Fruit fly (Drosophila melanogaster) whole organism, embryonic: ENCODE data around the gene CG17359.
A peak's percentile ranks its signal among the peaks of the same experiment; 100 is the strongest.

Experiments used
- Asciz ChIP-seq: fragments of 200-800 bp; sonication (Bioruptor generic); optimal IDR thresholded peaks from 2 replicates; lab custom pipeline; 2017; ENCODE audit warnings: missing biosample characterization, mild to moderate bottlenecking, missing genetic modification characterization, missing genetic modification reagents
- Bdp1 ChIP-seq: fragments of 200-800 bp; sonication (Bioruptor generic); optimal IDR thresholded peaks from 3 replicates; lab custom pipeline; 2016; ENCODE audit warnings: missing biosample characterization, missing genetic modification characterization
- Bgb ChIP-seq: fragments of 200-800 bp; sonication (Bioruptor generic); IDR thresholded peaks from 2 replicates; pipeline ENCODE4 v1.3.6; 2022; ENCODE audit warnings: missing biosample characterization, missing genetic modification characterization; ENCODE audit not compliant: partially characterized antibody
- BtbVII ChIP-seq: fragments of 200-800 bp; sonication (Bioruptor generic); optimal IDR thresholded peaks from 3 replicates; lab custom pipeline; 2017; ENCODE audit warnings: missing biosample characterization, mild to moderate bottlenecking, missing genetic modification characterization
- CG13894 ChIP-seq: fragments of 200-800 bp; sonication (Bioruptor generic); optimal IDR thresholded peaks from 3 replicates; lab custom pipeline; 2018; ENCODE audit warnings: missing biosample characterization, mild to moderate bottlenecking, missing genetic modification characterization, moderate library complexity
- CG14014 ChIP-seq: fragments of 200-800 bp; sonication (Bioruptor generic); IDR thresholded peaks from 2 replicates; pipeline ENCODE4 v1.3.6; 2022; ENCODE audit warnings: missing biosample characterization, missing genetic modification characterization
- CG1603 ChIP-seq: fragments of 200-800 bp; sonication (Bioruptor generic); optimal IDR thresholded peaks from 2 replicates; lab custom pipeline; 2019; ENCODE audit warnings: missing biosample characterization, mild to moderate bottlenecking, missing genetic modification characterization, moderate library complexity
- CG17328 ChIP-seq: fragments of 200-800 bp; sonication (Bioruptor generic); IDR thresholded peaks from 2 replicates; pipeline ENCODE4 v1.3.6; 2022; ENCODE audit warnings: missing biosample characterization, missing genetic modification characterization
- CG18599 ChIP-seq: fragments of 200-800 bp; sonication (Bioruptor generic); optimal IDR thresholded peaks from 3 replicates; lab custom pipeline; 2017; ENCODE audit warnings: missing biosample characterization, missing genetic modification characterization, mild to moderate bottlenecking, moderate library complexity, missing genetic modification reagents
- CG33213 ChIP-seq: fragments of 200-800 bp; sonication (Bioruptor generic); optimal IDR thresholded peaks from 3 replicates; lab custom pipeline; 2016; ENCODE audit warnings: missing biosample characterization, missing genetic modification characterization
- CG3407 ChIP-seq: fragments of 200-800 bp; sonication (Bioruptor generic); optimal IDR thresholded peaks from 2 replicates; lab custom pipeline; 2018; ENCODE audit warnings: missing biosample characterization, mild to moderate bottlenecking, missing genetic modification characterization
- CG7271 ChIP-seq: fragments of 200-800 bp; sonication (Bioruptor generic); optimal IDR thresholded peaks from 2 replicates; lab custom pipeline; 2018; ENCODE audit warnings: missing biosample characterization, mild to moderate bottlenecking, missing genetic modification characterization, moderate library complexity
- CG7963 ChIP-seq: fragments of 200-800 bp; sonication (Bioruptor generic); IDR thresholded peaks from 3 replicates; pipeline ENCODE4 v1.3.6; 2022; ENCODE audit warnings: missing biosample characterization, missing genetic modification characterization; ENCODE audit not compliant: partially characterized antibody
- Deaf1 ChIP-seq: fragments of 200-800 bp; optimal IDR thresholded peaks from 3 replicates; lab custom pipeline; 2019; ENCODE audit warnings: missing biosample characterization, mild to moderate bottlenecking, missing genetic modification characterization, moderate library complexity
- Dek ChIP-seq: fragments of 200-800 bp; sonication (Bioruptor generic); optimal IDR thresholded peaks from 3 replicates; lab custom pipeline; 2019; ENCODE audit warnings: missing biosample characterization, mild to moderate bottlenecking, missing genetic modification characterization, moderate library complexity
- Fer3 ChIP-seq: fragments of 200-800 bp; sonication (Bioruptor generic); optimal IDR thresholded peaks from 2 replicates; lab custom pipeline; 2018; ENCODE audit warnings: missing biosample characterization, mild to moderate bottlenecking, missing genetic modification characterization, moderate library complexity
- Hand ChIP-seq: fragments of 200-800 bp; sonication (Bioruptor generic); optimal IDR thresholded peaks from 2 replicates; lab custom pipeline; 2017; ENCODE audit warnings: mild to moderate bottlenecking, missing biosample characterization, missing genetic modification reagents, missing genetic modification characterization
- HmgD ChIP-seq: fragments of 200-800 bp; sonication (Bioruptor generic); optimal IDR thresholded peaks from 3 replicates; lab custom pipeline; 2016; ENCODE audit warnings: missing biosample characterization, missing genetic modification characterization
- Hmx ChIP-seq: fragments of 200-800 bp; sonication (Bioruptor generic); optimal IDR thresholded peaks from 2 replicates; lab custom pipeline; 2016; ENCODE audit warnings: missing biosample characterization, missing genetic modification characterization
- Hr51 ChIP-seq, 2 experiments: fragments of 200-800 bp; sonication (Bioruptor generic); optimal IDR thresholded peaks; 2 replicates in 1 of 2; 3 replicates in 1 of 2; lab custom pipeline; 2016 to 2018; ENCODE audit warnings: missing biosample characterization in 2 of 2, missing genetic modification characterization in 2 of 2, mild to moderate bottlenecking in 1 of 2, moderate library complexity in 1 of 2
- MBD-R2 ChIP-seq: fragments of 200-800 bp; sonication (Bioruptor generic); IDR thresholded peaks from 2 replicates; pipeline ENCODE4 v1.3.6; 2022; ENCODE audit warnings: missing biosample characterization, missing genetic modification characterization
- Pdp1 ChIP-seq, 2 experiments: fragments of 200-800 bp; sonication (Bioruptor generic); optimal IDR thresholded peaks; 3 replicates each; lab custom pipeline; 2016; ENCODE audit warnings: missing biosample characterization in 2 of 2, missing genetic modification characterization in 2 of 2, mild to moderate bottlenecking in 1 of 2, moderate library complexity in 1 of 2
- Six4 ChIP-seq: fragments of 200-800 bp; sonication (Bioruptor generic); optimal IDR thresholded peaks from 2 replicates; lab custom pipeline; 2016; ENCODE audit warnings: missing biosample characterization, missing genetic modification characterization
- Trl ChIP-seq, 3 experiments: fragments of >200 bp in 2 of 3; fragments of 200-800 bp in 1 of 3; sonication (Bioruptor generic) in 1 of 3; optimal IDR thresholded peaks; 2 replicates in 1 of 3; 3 replicates in 2 of 3; lab custom pipeline; 2016 to 2017; ENCODE audit warnings: missing biosample characterization in 1 of 3, missing genetic modification characterization in 1 of 3
- Xbp1 ChIP-seq: fragments of 200-800 bp; sonication (Bioruptor generic); optimal IDR thresholded peaks from 3 replicates; lab custom pipeline; 2016; ENCODE audit warnings: missing biosample characterization, mild to moderate bottlenecking, missing genetic modification characterization
- bcd ChIP-seq: fragments of 200-800 bp; sonication (Bioruptor generic); optimal IDR thresholded peaks from 2 replicates; lab custom pipeline; 2017; ENCODE audit warnings: missing biosample characterization, mild to moderate bottlenecking, missing genetic modification characterization
- cad ChIP-seq: fragments of >200 bp; optimal IDR thresholded peaks from 2 replicates; lab custom pipeline; 2017; ENCODE audit warnings: missing biosample characterization, missing genetic modification characterization
- ci ChIP-seq: fragments of 200-800 bp; sonication (Bioruptor generic); IDR thresholded peaks from 3 replicates; pipeline ENCODE4 v1.3.6; 2022; ENCODE audit warnings: missing biosample characterization, missing genetic modification characterization
- dan ChIP-seq: fragments of 200-800 bp; sonication (Bioruptor generic); IDR thresholded peaks from 2 replicates; pipeline ENCODE4 v1.3.6; 2022; ENCODE audit warnings: missing biosample characterization, missing genetic modification characterization
- en ChIP-seq: fragments of 200-800 bp; sonication (Bioruptor generic); optimal IDR thresholded peaks from 2 replicates; lab custom pipeline; 2016; ENCODE audit warnings: missing biosample characterization, missing genetic modification characterization
- ewg ChIP-seq: fragments of 200-800 bp; sonication (Bioruptor generic); optimal IDR thresholded peaks from 3 replicates; lab custom pipeline; 2017; ENCODE audit warnings: mild to moderate bottlenecking, missing biosample characterization, missing genetic modification reagents, missing genetic modification characterization
- gce ChIP-seq: fragments of 200-800 bp; sonication (Bioruptor generic); IDR thresholded peaks from 3 replicates; pipeline ENCODE4 v1.3.6; 2022; ENCODE audit warnings: missing biosample characterization, missing genetic modification characterization
- grn ChIP-seq: fragments of 200-800 bp; sonication (Bioruptor generic); optimal IDR thresholded peaks from 3 replicates; lab custom pipeline; 2017; ENCODE audit warnings: missing biosample characterization, missing genetic modification characterization
- kah ChIP-seq: fragments of 200-800 bp; sonication (Bioruptor generic); optimal IDR thresholded peaks from 2 replicates; lab custom pipeline; 2018; ENCODE audit warnings: missing biosample characterization, mild to moderate bottlenecking, missing genetic modification characterization
- klu ChIP-seq: fragments of 200-800 bp; sonication (Bioruptor generic); IDR thresholded peaks from 2 replicates; pipeline ENCODE4 v1.3.6; 2022; ENCODE audit warnings: missing biosample characterization, missing genetic modification characterization
- lbe ChIP-seq: fragments of 200-800 bp; sonication (Bioruptor generic); optimal IDR thresholded peaks from 2 replicates; lab custom pipeline; 2016; ENCODE audit warnings: missing biosample characterization, mild to moderate bottlenecking, missing genetic modification characterization
- nerfin-2 ChIP-seq: fragments of 200-800 bp; sonication (Bioruptor generic); IDR thresholded peaks from 2 replicates; pipeline ENCODE4 v1.3.6; 2022; ENCODE audit warnings: missing biosample characterization, missing genetic modification characterization; ENCODE audit not compliant: partially characterized antibody
- onecut ChIP-seq: fragments of 200-800 bp; sonication (Bioruptor generic); IDR thresholded peaks from 2 replicates; pipeline ENCODE4 v1.3.6; 2022; ENCODE audit warnings: missing biosample characterization, missing genetic modification characterization
- p53 ChIP-seq: fragments of 200-800 bp; sonication (Bioruptor generic); optimal IDR thresholded peaks from 2 replicates; lab custom pipeline; 2016; ENCODE audit warnings: missing biosample characterization, missing genetic modification characterization
- salm ChIP-seq: fragments of 200-800 bp; sonication (Bioruptor generic); optimal IDR thresholded peaks from 2 replicates; lab custom pipeline; 2018; ENCODE audit warnings: missing biosample characterization, mild to moderate bottlenecking, missing genetic modification characterization
- sd ChIP-seq: fragments of 200-800 bp; sonication (Bioruptor generic); optimal IDR thresholded peaks from 3 replicates; lab custom pipeline; 2018; ENCODE audit warnings: missing biosample characterization, mild to moderate bottlenecking, missing genetic modification characterization, moderate library complexity
- sens ChIP-seq: fragments of 200-800 bp; sonication (Bioruptor generic); peaks from one replicate; lab custom pipeline; 2016; ENCODE audit warnings: missing biosample characterization, missing genetic modification characterization
- sens-2 ChIP-seq: fragments of 200-800 bp; sonication (Bioruptor generic); IDR thresholded peaks from 2 replicates; pipeline ENCODE4 v1.3.6; 2022; ENCODE audit warnings: missing biosample characterization, missing genetic modification characterization
- slbo ChIP-seq: fragments of 200-800 bp; sonication (Bioruptor generic); IDR thresholded peaks from 2 replicates; pipeline ENCODE4 v1.3.6; 2022; ENCODE audit warnings: missing biosample characterization, missing genetic modification characterization
- so ChIP-seq: fragments of 200-800 bp; sonication (Bioruptor generic); IDR thresholded peaks from 3 replicates; pipeline ENCODE4 v1.3.6; 2022; ENCODE audit warnings: missing biosample characterization, missing genetic modification characterization
- yki ChIP-seq: fragments of >200 bp; optimal IDR thresholded peaks from 3 replicates; lab custom pipeline; 2018
- zfh2 ChIP-seq: fragments of 200-800 bp; sonication (Bioruptor generic); optimal IDR thresholded peaks from 2 replicates; lab custom pipeline; 2016; ENCODE audit warnings: missing biosample characterization, missing genetic modification characterization

CG17359 gene

DNA sequence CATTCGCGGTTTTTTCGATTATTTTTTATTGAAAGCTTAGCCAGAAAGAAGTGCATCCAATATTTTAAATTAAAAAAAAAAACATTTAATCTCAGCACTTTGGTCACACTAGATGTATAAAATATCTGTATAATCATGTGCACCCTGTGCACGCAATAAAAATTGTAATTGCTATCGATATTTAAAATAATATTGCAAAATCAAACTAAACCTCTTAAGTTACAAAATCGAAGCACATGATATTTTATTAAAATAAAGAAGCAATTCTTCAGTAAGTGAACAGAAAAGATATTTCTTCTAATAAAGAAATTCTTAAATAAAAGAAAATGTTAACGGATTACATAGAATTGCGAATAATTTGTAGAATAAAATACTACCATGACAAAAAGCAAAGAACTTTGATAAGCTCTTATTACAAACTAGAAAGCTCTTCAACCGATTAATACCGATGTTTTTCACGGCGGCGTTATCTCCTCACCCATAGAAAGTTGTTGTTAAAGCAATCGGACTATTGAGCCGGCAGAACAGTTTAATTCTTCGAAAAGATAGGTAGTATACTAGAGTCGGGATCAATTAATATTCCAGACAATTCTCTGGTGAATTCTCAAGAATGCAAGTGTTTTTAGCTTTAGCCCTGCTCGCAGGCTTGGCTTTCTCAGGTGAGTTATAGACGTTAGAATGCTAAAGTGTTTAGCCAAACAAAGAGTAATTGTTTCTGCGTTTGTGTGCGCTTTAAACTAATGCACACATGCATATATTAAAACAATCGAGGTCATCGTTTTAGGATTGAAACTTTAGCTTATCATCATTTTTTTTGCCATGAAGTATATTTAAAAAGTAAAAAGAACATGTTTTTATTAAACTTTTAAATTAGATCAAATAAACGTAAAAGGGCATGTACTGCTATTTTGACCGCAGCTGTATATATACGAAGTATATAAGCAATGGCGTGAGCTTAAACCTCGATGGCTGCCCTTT, 5.0 kb downstream of the CG17359 start, which contains the start of gene CtsK1 (continued):
- TF ChIP-seq CG3407 (no peak), Hr51 (GFP tag; optimal IDR thresholded peaks at IDR 0.05; lab: Kevin White, UChicago) (peak in 1 of 2 experiments; percentile 25), sens (GFP tag; lab: Kevin White, UChicago) (peak; percentile 73), CG14014 (GFP tag; lab: Robert Waterston, UW) (0 out of 2 replicates have a peak, but pooled peaks have one; percentile 21), CG17328 (no peak), Pdp1 (GFP tag; optimal IDR thresholded peaks at IDR 0.05; lab: Kevin White, UChicago) (peak in 1 of 2 experiments; percentile 3), yki (no peak), ewg (GFP tag; lab: Kevin White, UChicago) (no peak), nerfin-2 (GFP tag; lab: Robert Waterston, UW) (no peak), lbe (GFP tag; lab: Kevin White, UChicago) (peak; percentile 23), Bdp1 (GFP tag; lab: Kevin White, UChicago) (no peak), Fer3 (tag; lab: Kevin White, UChicago) (peak; percentile 5), kah (GFP tag; lab: Kevin White, UChicago) (no peak), Hmx (GFP tag; lab: Kevin White, UChicago) (no peak), CG1603 (tag; lab: Kevin White, UChicago) (no peak), Xbp1 (GFP tag; lab: Kevin White, UChicago) (peak; percentile 15), CG33213 (GFP tag; lab: Kevin White, UChicago) (no peak), Hand (no peak), cad (GFP tag; lab: Kevin White, UChicago) (no peak), MBD-R2 (GFP tag; lab: Robert Waterston, UW) (no peak; the same call in 1 of the 2 replicates), CG7963 (GFP tag; lab: Robert Waterston, UW) (no peak), klu (GFP tag; lab: Robert Waterston, UW) (no peak), en (GFP tag; lab: Kevin White, UChicago) (no peak), zfh2 (GFP tag; lab: Kevin White, UChicago) (no peak), CG7271 (tag; lab: Kevin White, UChicago) (no peak), dan (GFP tag; lab: Robert Waterston, UW) (no peak), salm (no peak), sd (tag; lab: Kevin White, UChicago) (no peak), gce (GFP tag; lab: Robert Waterston, UW) (0 out of 3 replicates have a peak, but pooled peaks have one; percentile 27), onecut (GFP tag; lab: Robert Waterston, UW) (no peak)

DNA sequence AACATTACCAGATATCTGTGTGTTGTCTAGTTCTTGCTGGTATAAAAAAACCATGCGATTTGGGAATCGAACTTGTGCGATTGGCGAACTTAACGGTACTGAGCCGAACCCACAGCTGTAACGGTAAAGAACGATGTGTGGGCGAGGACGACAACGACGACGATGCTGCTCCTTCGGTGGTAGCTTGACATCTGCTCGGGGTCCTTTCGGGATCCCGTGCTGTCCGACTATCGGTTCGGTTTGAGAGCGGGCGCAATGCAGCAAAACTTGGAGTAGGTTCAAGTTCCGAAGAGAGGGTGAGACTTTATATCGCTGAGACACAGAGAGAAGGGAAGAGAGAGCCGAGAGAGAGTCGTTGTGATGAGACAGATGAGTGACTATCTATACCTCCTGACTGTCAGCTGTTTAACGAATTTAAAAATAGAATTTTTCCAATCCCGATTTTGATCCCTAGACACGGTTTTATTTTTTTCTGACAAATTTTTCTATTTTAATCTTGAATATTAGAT, 5.8 kb downstream of the CG17359 start, which contains the start of gene CG17364:
Gene CG17364, minus strand, starts transcription at position 168 of the 509 bp plus-strand sequence.
- peak; percentile 10 for TF ChIP-seq BtbVII (GFP tag; lab: Kevin White, UChicago)
- 0 out of 3 replicates have a peak, but pooled peaks have one; percentile 26 for TF ChIP-seq ci (GFP tag; lab: Robert Waterston, UW)
- peak; percentile 10 for TF ChIP-seq CG18599 (GFP tag; lab: Kevin White, UChicago)
- TF ChIP-seq grn (GFP tag; lab: Kevin White, UChicago), result no peak
- no peak for TF ChIP-seq bcd (GFP tag; lab: Kevin White, UChicago)
- peak; percentile 8 for TF ChIP-seq CG13894 (tag; lab: Kevin White, UChicago)
- no peak for TF ChIP-seq sens-2 (GFP tag; lab: Robert Waterston, UW)
- peak; percentile 17 for TF ChIP-seq yki
- TF ChIP-seq so (GFP tag; lab: Robert Waterston, UW), result 0 out of 3 replicates have a peak, but pooled peaks have one; percentile 22
- TF ChIP-seq p53 (GFP tag; lab: Kevin White, UChicago), result no peak
- TF ChIP-seq Asciz (GFP tag; lab: Kevin White, UChicago), result no peak
- peak; percentile 69 to 72 for TF ChIP-seq Trl (optimal IDR thresholded peaks at IDR 0.05; lab: Kevin White, UChicago)
- TF ChIP-seq Trl (GFP tag; optimal IDR thresholded peaks at IDR 0.05; lab: Kevin White, UChicago), result no peak
- no peak for TF ChIP-seq Dek (tag; lab: Kevin White, UChicago)
- TF ChIP-seq Deaf1 (tag; lab: Kevin White, UChicago), result peak; percentile 96
- no peak for TF ChIP-seq en (GFP tag; lab: Kevin White, UChicago)
- TF ChIP-seq HmgD, result no peak
- TF ChIP-seq Six4 (GFP tag; lab: Kevin White, UChicago), result no peak
- no peak for TF ChIP-seq slbo (GFP tag; lab: Robert Waterston, UW)
- TF ChIP-seq Bgb, result no peak
